Fruit fly (Drosophila melanogaster): ENCODE measurements around the gene Hel25E.

dm6 chr2L:5536658-5537057 is 5.5 kb downstream of the Hel25E start, which contains the start of gene tomb:
- TF ChIP-seq CG8159 (tag; optimal IDR thresholded peaks at IDR 0.05) (no peak), CG8301 (tag; optimal IDR thresholded peaks at IDR 0.05) (no peak), CG14655 (GFP tag; optimal IDR thresholded peaks at IDR 0.05) (no peak), CG15710 (tag; optimal IDR thresholded peaks at IDR 0.05) (no peak), EcR (GFP tag; optimal IDR thresholded peaks at IDR 0.05) (no peak)
